Worm (Caenorhabditis elegans): ENCODE data around the gene nspb-5.

nspb-5 gene

ce11 chrIV:6607059-6607458 is 8.2 kb downstream of the nspb-5 start (continued):
- TF ChIP-seq saeg-2 (GFP tag; IDR thresholded peaks at IDR 0.05) = no peak

- TF ChIP-seq mes-2 (tag; optimal IDR thresholded peaks at IDR 0.05; ENCODE audit: poor library complexity, severe bottlenecking) (peak; percentile 46), egl-27 (tag; optimal IDR thresholded peaks at IDR 0.05) (no peak), snpc-1.2 (GFP tag; IDR thresholded peaks at IDR 0.05) (peak; percentile 73), daf-16 (GFP tag; optimal IDR thresholded peaks at IDR 0.05) (no peak), daf-16 (tag; optimal IDR thresholded peaks at IDR 0.05) (peak; percentile 22), D1046.2 (GFP tag; IDR thresholded peaks at IDR 0.05) (no peak), dve-1 (tag; optimal IDR thresholded peaks at IDR 0.05; ENCODE audit: insufficient read depth) (peak; percentile 44), unc-130 (GFP tag; optimal IDR thresholded peaks at IDR 0.05) (no peak), lsy-2 (tag; optimal IDR thresholded peaks at IDR 0.05) (peak in 1 of 2 experiments; percentile 65), lin-38 (GFP tag; IDR thresholded peaks at IDR 0.05) (peak; percentile 68), nhr-6 (tag; optimal IDR thresholded peaks at IDR 0.05) (peak; percentile 18), madf-9 (GFP tag; conservative IDR thresholded peaks at IDR 0.05) (no peak)
Observed at ce11 chrIV:6613296-6613695, 14.5 kb downstream of the nspb-5 start, which contains the start of gene drh-1. Gene drh-1, minus strand, starts transcription at chrIV:6613353.

- TF ChIP-seq daf-19 (GFP tag; conservative IDR thresholded peaks at IDR 0.05) = no peak
- TF ChIP-seq nhr-102 (tag; optimal IDR thresholded peaks at IDR 0.05) = no peak
- TF ChIP-seq mep-1 (tag; optimal IDR thresholded peaks at IDR 0.05) = peak; percentile 29
- peak; percentile 62 for TF ChIP-seq hlh-30 (tag; optimal IDR thresholded peaks at IDR 0.05; ENCODE audit: insufficient read depth)
- TF ChIP-seq hlh-11 (tag; optimal IDR thresholded peaks at IDR 0.05) = peak; percentile 72
- TF ChIP-seq pha-4 (GFP tag; IDR thresholded peaks at IDR 0.05) = peak; percentile 52; the same call in 1 of the 2 replicates
- TF ChIP-seq pha-4 (tag; optimal IDR thresholded peaks at IDR 0.05) = no peak
- TF ChIP-seq dmd-6 (GFP tag; IDR thresholded peaks at IDR 0.05) = peak; percentile 18; the same call in 1 of the 2 replicates
- peak; percentile 17 for TF ChIP-seq mxl-3 (GFP tag; optimal IDR thresholded peaks at IDR 0.05)
- TF ChIP-seq hif-1 (tag; optimal IDR thresholded peaks at IDR 0.05) = peak in 1 of 2 experiments; percentile 12
- TF ChIP-seq lsy-2 (tag; optimal IDR thresholded peaks at IDR 0.05) = peak in 1 of 2 experiments; percentile 34
- peak; percentile 28 for TF ChIP-seq dve-1 (tag; optimal IDR thresholded peaks at IDR 0.05; ENCODE audit: insufficient read depth)
- no peak for TF ChIP-seq daf-16 (GFP tag; optimal IDR thresholded peaks at IDR 0.05)
- TF ChIP-seq daf-16 (tag; optimal IDR thresholded peaks at IDR 0.05) = peak; percentile 26
- TF ChIP-seq ceh-20 (GFP tag; IDR thresholded peaks at IDR 0.05) = no peak
- TF ChIP-seq attf-4 (tag; optimal IDR thresholded peaks at IDR 0.05) = no peak
- TF ChIP-seq vab-7 (GFP tag; IDR thresholded peaks at IDR 0.05) = no peak
- peak; percentile 54 for TF ChIP-seq lin-38 (GFP tag; IDR thresholded peaks at IDR 0.05)
Observed at ce11 chrIV:6618607-6619006, 19.8 kb downstream of the nspb-5 start.

DNA sequence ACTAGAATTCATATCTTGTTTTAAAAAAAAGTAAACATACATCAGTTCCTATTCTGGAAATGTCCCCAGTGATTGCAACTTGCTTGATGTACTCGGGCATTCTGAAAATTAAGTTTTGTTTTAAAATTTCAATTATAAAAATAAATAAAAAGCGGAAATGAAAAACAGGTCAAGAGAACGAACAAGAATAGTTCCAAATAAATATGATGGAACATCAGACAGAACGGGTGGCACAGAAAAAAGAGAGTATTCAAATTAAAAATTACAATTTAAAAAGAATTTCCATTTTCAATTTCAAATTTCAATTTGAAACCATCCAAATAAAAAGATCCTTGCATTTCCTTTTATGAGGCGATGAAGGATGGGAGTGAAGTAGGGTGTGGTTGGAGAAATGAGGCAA is 22.4 kb downstream of the nspb-5 start, which contains the start of gene C01B10.3:
Gene C01B10.3 (minus strand): TSS at position 101 of the 400 bp plus-strand sequence.
- TF ChIP-seq lin-13 (GFP tag; optimal IDR thresholded peaks at IDR 0.05) (no peak), daf-12 (tag; optimal IDR thresholded peaks at IDR 0.05) (no peak), mep-1 (tag; optimal IDR thresholded peaks at IDR 0.05) (no peak), madf-9 (GFP tag; conservative IDR thresholded peaks at IDR 0.05) (no peak), F26F4.8 (GFP tag; conservative IDR thresholded peaks at IDR 0.05) (no peak), spr-1 (tag; optimal IDR thresholded peaks at IDR 0.05) (no peak), duxl-1 (tag; optimal IDR thresholded peaks at IDR 0.05; ENCODE audit: poor library complexity) (no peak), set-16 (GFP tag; IDR thresholded peaks at IDR 0.05) (no peak), zfp-3 (GFP tag; conservative IDR thresholded peaks at IDR 0.05) (no peak), nhr-28 (tag; optimal IDR thresholded peaks at IDR 0.05) (no peak), lin-39 (tag; optimal IDR thresholded peaks at IDR 0.05) (no peak)
